Fruit fly (Drosophila melanogaster): ENCODE data around the gene CG31528.

Gene CG31528

DNA sequence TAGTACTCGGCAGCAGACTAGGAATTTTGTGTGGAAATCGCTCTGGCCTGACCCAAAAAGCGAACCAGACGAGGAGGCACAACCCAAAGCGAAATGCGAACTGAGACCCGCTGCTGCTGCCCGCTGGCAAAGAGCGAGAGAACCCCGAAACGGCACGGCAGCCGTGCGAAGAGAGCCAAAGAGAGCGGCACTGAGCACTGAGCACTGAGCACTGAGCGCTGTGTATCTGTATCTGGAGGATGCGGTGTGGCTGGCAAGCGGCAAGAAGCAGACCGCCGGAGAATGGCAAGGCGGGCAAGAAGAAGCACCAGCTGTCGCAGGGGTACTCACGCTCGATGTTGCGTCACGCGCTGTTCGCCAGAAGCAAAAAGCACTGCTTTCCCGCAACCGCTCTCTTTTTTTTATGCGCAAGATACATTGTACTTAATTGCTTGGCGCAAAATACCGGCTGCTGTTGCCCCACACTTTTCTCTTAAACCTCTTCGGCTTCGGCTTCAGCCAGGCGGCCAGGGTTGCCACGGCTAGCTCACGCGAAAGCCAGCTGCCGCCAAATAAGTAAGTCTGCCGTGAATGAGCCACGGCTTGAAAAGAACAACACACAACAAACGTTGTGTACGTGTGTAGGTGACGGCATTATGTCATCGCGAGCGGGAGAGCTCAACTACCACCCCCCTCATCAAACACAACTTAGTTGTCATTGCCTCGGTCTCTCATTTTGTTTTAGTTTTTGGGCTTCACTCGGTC is 37.1 kb downstream of the CG31528 start:
- no peak for TF ChIP-seq noc (tag; optimal IDR thresholded peaks at IDR 0.05)

DNA sequence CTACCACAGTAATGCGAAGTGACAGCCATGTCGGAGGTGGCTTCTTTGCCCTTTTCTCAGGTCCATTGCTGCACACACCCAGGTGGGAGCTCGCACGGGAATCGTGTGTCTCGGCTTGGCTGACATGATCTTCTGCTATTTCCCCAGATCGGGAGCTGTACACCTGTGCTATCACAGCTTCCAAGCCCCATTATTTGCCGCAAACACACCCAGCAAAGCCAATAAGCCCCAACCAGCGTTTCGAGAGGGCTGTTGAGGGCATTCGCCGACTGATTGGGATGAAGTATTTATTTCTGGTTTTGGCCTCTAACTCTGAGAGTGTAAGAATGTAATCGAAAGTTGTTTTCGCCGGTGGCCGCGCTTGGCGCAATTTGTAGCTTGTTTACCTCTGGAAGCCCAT is 41.4 kb downstream of the CG31528 start:
- no peak for TF ChIP-seq noc (tag; optimal IDR thresholded peaks at IDR 0.05)

DNA sequence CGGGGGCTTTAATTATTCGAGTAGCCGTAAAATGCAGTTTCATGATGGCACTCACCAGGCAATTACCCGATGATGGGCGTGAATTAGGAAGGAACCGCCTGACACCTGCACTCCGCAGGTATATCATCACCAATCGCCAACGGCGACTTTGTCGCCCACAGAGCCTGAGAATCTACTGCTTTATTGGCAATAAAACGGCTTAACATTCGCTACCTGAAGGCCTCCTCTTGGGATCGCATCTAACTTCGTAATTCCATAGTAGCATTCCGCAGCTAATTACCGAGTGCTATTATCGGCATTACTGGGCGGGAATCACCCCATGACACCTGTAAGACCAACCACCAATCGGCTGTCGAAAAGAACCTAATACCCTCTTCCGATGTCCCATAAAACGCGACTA is 42.0 kb downstream of the CG31528 start:
- no peak for TF ChIP-seq noc (tag; optimal IDR thresholded peaks at IDR 0.05)

DNA sequence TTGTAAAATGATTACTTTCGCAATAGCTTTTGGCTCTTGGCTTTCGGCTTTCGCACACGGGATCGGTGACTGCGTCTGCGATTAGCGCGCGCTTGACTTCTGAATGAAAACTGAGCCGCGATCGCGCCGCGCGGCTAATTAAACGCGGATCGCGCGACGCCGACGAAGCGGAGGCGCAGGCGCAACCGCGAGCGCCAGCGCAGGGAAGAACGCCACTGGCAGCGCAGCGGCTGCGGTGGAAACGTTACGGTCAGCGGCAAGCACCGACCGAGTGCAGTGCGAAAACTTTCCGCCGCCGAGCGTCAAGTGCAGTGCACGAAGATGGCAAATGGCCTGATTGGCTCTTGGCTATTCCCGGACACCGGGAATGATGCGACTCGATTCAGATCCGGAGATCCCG is 46.5 kb downstream of the CG31528 start, which contains the start of gene CG31522:
Gene CG31522, minus strand, starts transcription at position 101 of the 400 bp plus-strand sequence.
- no peak for TF ChIP-seq noc (tag; optimal IDR thresholded peaks at IDR 0.05)

DNA sequence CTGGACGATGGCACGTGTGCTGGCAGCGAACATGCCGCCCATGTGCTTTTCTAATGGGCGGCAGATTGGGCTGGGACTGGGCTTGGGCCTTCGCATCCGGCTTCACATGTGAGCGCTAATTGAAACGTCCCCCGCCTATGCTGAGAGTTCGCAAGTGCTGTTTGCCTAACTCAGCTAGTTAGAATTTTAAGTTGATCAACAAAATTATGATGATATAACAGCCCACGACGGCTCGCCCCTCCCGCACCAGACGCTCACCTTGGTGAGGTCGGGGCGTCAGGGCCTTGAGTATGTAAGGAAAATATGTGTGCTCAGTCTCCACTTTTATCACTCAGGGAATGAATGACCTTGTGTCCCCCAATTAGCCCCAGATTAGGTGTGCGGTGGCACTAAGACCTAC is 50.7 kb downstream of the CG31528 start:
- no peak for TF ChIP-seq noc (tag; optimal IDR thresholded peaks at IDR 0.05)
